Fruit fly (Drosophila melanogaster) whole organism, embryonic: ENCODE results near the gene CG12057.

ENCODE experiments used
- Adf1 ChIP-seq: fragments of 200-800 bp; sonication (Bioruptor generic); IDR thresholded peaks from 2 replicates; pipeline ENCODE4 v1.3.6; 2022; ENCODE audit warnings: missing biosample characterization, missing genetic modification characterization
- Awh ChIP-seq: fragments of 200-800 bp; sonication (Bioruptor generic); IDR thresholded peaks from 2 replicates; pipeline ENCODE4, ENCODE4 v1.3.6; 2022; ENCODE audit warnings: missing biosample characterization, missing genetic modification characterization
- Bgb ChIP-seq: fragments of 200-800 bp; sonication (Bioruptor generic); IDR thresholded peaks from 2 replicates; pipeline ENCODE4 v1.3.6; 2022; ENCODE audit warnings: missing biosample characterization, missing genetic modification characterization; ENCODE audit not compliant: partially characterized antibody
- CG10654 ChIP-seq: fragments of 200-800 bp; sonication (Bioruptor generic); optimal IDR thresholded peaks from 2 replicates; lab custom pipeline; 2016; ENCODE audit warnings: missing biosample characterization, missing genetic modification characterization
- CG11093 ChIP-seq: fragments of 200-800 bp; sonication (Bioruptor generic); IDR thresholded peaks from 3 replicates; pipeline ENCODE4 v1.3.6; 2022; ENCODE audit warnings: missing biosample characterization, missing genetic modification characterization
- CG12104 ChIP-seq: fragments of 200-800 bp; sonication (Bioruptor generic); optimal IDR thresholded peaks from 3 replicates; lab custom pipeline; 2016; ENCODE audit warnings: missing biosample characterization, missing genetic modification characterization
- CG1233 ChIP-seq: fragments of 200-800 bp; sonication (Bioruptor generic); optimal IDR thresholded peaks from 4 replicates; lab custom pipeline; 2018; ENCODE audit warnings: missing biosample characterization, mild to moderate bottlenecking, missing genetic modification characterization
- CG13287 ChIP-seq: fragments of 200-800 bp; sonication (Bioruptor generic); IDR thresholded peaks from 2 replicates; pipeline ENCODE4 v1.3.6; 2022; ENCODE audit warnings: missing biosample characterization, missing genetic modification characterization; ENCODE audit not compliant: partially characterized antibody
- CG13775 ChIP-seq: fragments of 200-800 bp; sonication (Bioruptor generic); optimal IDR thresholded peaks from 3 replicates; lab custom pipeline; 2017; ENCODE audit warnings: missing biosample characterization, mild to moderate bottlenecking, missing genetic modification characterization
- CG15696 ChIP-seq: fragments of 200-800 bp; sonication (Bioruptor generic); optimal IDR thresholded peaks from 2 replicates; lab custom pipeline; 2019; ENCODE audit warnings: missing biosample characterization, mild to moderate bottlenecking, missing genetic modification characterization, moderate library complexity
- CG1647 ChIP-seq: fragments of 200-800 bp; sonication (Bioruptor generic); optimal IDR thresholded peaks from 3 replicates; lab custom pipeline; 2016; ENCODE audit warnings: missing biosample characterization, missing genetic modification characterization
- CG18476 ChIP-seq: fragments of 200-800 bp; sonication (Bioruptor generic); optimal IDR thresholded peaks from 2 replicates; lab custom pipeline; 2016; ENCODE audit warnings: missing biosample characterization, mild to moderate bottlenecking, missing genetic modification characterization
- CG18764 ChIP-seq: fragments of 200-800 bp; sonication (Bioruptor generic); optimal IDR thresholded peaks from 3 replicates; lab custom pipeline; 2016; ENCODE audit warnings: missing biosample characterization, missing genetic modification characterization
- CG2116 ChIP-seq: fragments of 200-800 bp; sonication (Bioruptor generic); optimal IDR thresholded peaks from 3 replicates; lab custom pipeline; 2018; ENCODE audit warnings: missing biosample characterization, mild to moderate bottlenecking, missing genetic modification characterization
- CG4854 ChIP-seq: fragments of 200-800 bp; sonication (Bioruptor generic); optimal IDR thresholded peaks from 2 replicates; lab custom pipeline; 2016; ENCODE audit warnings: missing biosample characterization, missing genetic modification characterization, inconsistent platforms
- CG6854 ChIP-seq: fragments of 200-800 bp; sonication (Bioruptor generic); optimal IDR thresholded peaks from 3 replicates; lab custom pipeline; 2017; ENCODE audit warnings: missing biosample characterization, mild to moderate bottlenecking, missing genetic modification characterization
- CG7745 ChIP-seq: fragments of 200-800 bp; sonication (Bioruptor generic); optimal IDR thresholded peaks from 2 replicates; lab custom pipeline; 2018; ENCODE audit warnings: missing biosample characterization, mild to moderate bottlenecking, missing genetic modification characterization, moderate library complexity
- CoRest ChIP-seq: fragments of 200-800 bp; sonication (Bioruptor generic); optimal IDR thresholded peaks from 3 replicates; lab custom pipeline; 2018; ENCODE audit warnings: missing biosample characterization, mild to moderate bottlenecking, missing genetic modification characterization, moderate library complexity
- Dip2 ChIP-seq: fragments of 200-800 bp; sonication (Bioruptor generic); IDR thresholded peaks from 2 replicates; pipeline ENCODE4 v1.3.6; 2022; ENCODE audit warnings: missing biosample characterization, missing genetic modification characterization
- Doc2 ChIP-seq: fragments of 200-800 bp; sonication (Bioruptor generic); IDR thresholded peaks from 2 replicates; pipeline ENCODE4 v1.3.6; 2022; ENCODE audit warnings: missing biosample characterization, missing genetic modification characterization
- Fer2 ChIP-seq: fragments of 200-800 bp; sonication (Bioruptor generic); optimal IDR thresholded peaks from 2 replicates; lab custom pipeline; 2018; ENCODE audit warnings: missing biosample characterization, mild to moderate bottlenecking, missing genetic modification characterization, moderate library complexity
- Gug ChIP-seq: fragments of 200-800 bp; sonication (Bioruptor generic); IDR thresholded peaks from 4 replicates; pipeline ENCODE4 v1.3.6; 2022; ENCODE audit warnings: missing biosample characterization, missing genetic modification characterization
- H15 ChIP-seq: fragments of 200-800 bp; sonication (Bioruptor generic); IDR thresholded peaks from 3 replicates; pipeline ENCODE4 v1.3.6; 2022; ENCODE audit warnings: missing biosample characterization, missing genetic modification characterization
- HmgZ ChIP-seq: fragments of 200-800 bp; sonication (Bioruptor generic); optimal IDR thresholded peaks from 2 replicates; lab custom pipeline; 2018; ENCODE audit warnings: missing biosample characterization, mild to moderate bottlenecking, missing genetic modification characterization
- Poxn ChIP-seq: fragments of 200-800 bp; sonication (Bioruptor generic); IDR thresholded peaks from 2 replicates; pipeline ENCODE4 v1.3.6; 2022; ENCODE audit warnings: missing biosample characterization, missing genetic modification characterization
- Side ChIP-seq: fragments of 200-800 bp; sonication (Bioruptor generic); optimal IDR thresholded peaks from 2 replicates; lab custom pipeline; 2016; ENCODE audit warnings: missing biosample characterization, missing genetic modification characterization
- Sox100B ChIP-seq: fragments of 200-800 bp; sonication (Bioruptor generic); optimal IDR thresholded peaks from 3 replicates; lab custom pipeline; 2018; ENCODE audit warnings: missing biosample characterization, mild to moderate bottlenecking, missing genetic modification characterization
- amos ChIP-seq: fragments of 200-800 bp; sonication (Bioruptor generic); IDR thresholded peaks from 2 replicates; pipeline ENCODE4 v1.3.6; 2022; ENCODE audit warnings: missing biosample characterization, missing genetic modification characterization; ENCODE audit not compliant: partially characterized antibody
- br ChIP-seq: fragments of >200 bp; optimal IDR thresholded peaks from 2 replicates; lab custom pipeline; 2017
- dan ChIP-seq: fragments of 200-800 bp; sonication (Bioruptor generic); IDR thresholded peaks from 2 replicates; pipeline ENCODE4 v1.3.6; 2022; ENCODE audit warnings: missing biosample characterization, missing genetic modification characterization
- esg ChIP-seq: fragments of 200-800 bp; sonication (Bioruptor generic); conservative IDR thresholded peaks from 2 replicates; pipeline ENCODE4 v1.3.6; 2022; ENCODE audit warnings: missing biosample characterization, missing genetic modification characterization
- exex ChIP-seq: fragments of 200-800 bp; sonication (Bioruptor generic); optimal IDR thresholded peaks from 4 replicates; lab custom pipeline; 2018; ENCODE audit warnings: missing biosample characterization, mild to moderate bottlenecking, missing genetic modification characterization, moderate library complexity
- gcm ChIP-seq: fragments of 200-800 bp; sonication (Bioruptor generic); optimal IDR thresholded peaks from 2 replicates; lab custom pipeline; 2019; ENCODE audit warnings: missing biosample characterization, mild to moderate bottlenecking, missing genetic modification characterization, moderate library complexity
- gcm2 ChIP-seq: fragments of 200-800 bp; sonication (Bioruptor generic); optimal IDR thresholded peaks from 2 replicates; lab custom pipeline; 2016; ENCODE audit warnings: missing biosample characterization, missing genetic modification characterization
- gro ChIP-seq: fragments of 200-800 bp; sonication (Bioruptor generic); optimal IDR thresholded peaks from 2 replicates; lab custom pipeline; 2016; ENCODE audit warnings: missing biosample characterization, missing genetic modification characterization
- h ChIP-seq: fragments of >200 bp; optimal IDR thresholded peaks from 2 replicates; lab custom pipeline; 2017
- hb ChIP-seq: fragments of 200-800 bp; sonication (Bioruptor generic); IDR thresholded peaks from 3 replicates; pipeline ENCODE4 v1.3.6; 2022; ENCODE audit warnings: missing biosample characterization, missing genetic modification characterization; ENCODE audit not compliant: partially characterized antibody
- nau ChIP-seq: fragments of 200-800 bp; sonication (Bioruptor generic); optimal IDR thresholded peaks from 3 replicates; lab custom pipeline; 2017; ENCODE audit warnings: missing biosample characterization, mild to moderate bottlenecking, missing genetic modification characterization, missing genetic modification reagents
- odd ChIP-seq: fragments of 200-800 bp; sonication (Bioruptor generic); optimal IDR thresholded peaks from 2 replicates; lab custom pipeline; 2017; ENCODE audit warnings: missing biosample characterization, mild to moderate bottlenecking, missing genetic modification characterization
- pb ChIP-seq: fragments of 200-800 bp; sonication (Bioruptor generic); optimal IDR thresholded peaks from 3 replicates; lab custom pipeline; 2016; ENCODE audit warnings: missing biosample characterization, missing genetic modification characterization
- peb ChIP-seq: fragments of 200-800 bp; sonication (Bioruptor generic); IDR thresholded peaks from 2 replicates; pipeline ENCODE4 v1.3.6; 2022; ENCODE audit warnings: missing biosample characterization, missing genetic modification characterization
- pita ChIP-seq: fragments of 200-800 bp; sonication (Bioruptor generic); optimal IDR thresholded peaks from 2 replicates; lab custom pipeline; 2017; ENCODE audit warnings: missing biosample characterization, mild to moderate bottlenecking, missing genetic modification characterization
- pnt ChIP-seq: fragments of 200-800 bp; sonication (Bioruptor generic); optimal IDR thresholded peaks from 3 replicates; lab custom pipeline; 2016; ENCODE audit warnings: missing biosample characterization, missing genetic modification characterization
- ranshi ChIP-seq: fragments of 200-800 bp; sonication (Bioruptor generic); IDR thresholded peaks from 2 replicates; pipeline ENCODE4 v1.3.6; 2022; ENCODE audit warnings: missing biosample characterization, missing genetic modification characterization
- schlank ChIP-seq: fragments of 200-800 bp; sonication (Bioruptor generic); optimal IDR thresholded peaks from 2 replicates; lab custom pipeline; 2018; ENCODE audit warnings: missing biosample characterization, mild to moderate bottlenecking, missing genetic modification characterization
- slou ChIP-seq: fragments of 200-800 bp; sonication (Bioruptor generic); optimal IDR thresholded peaks from 3 replicates; lab custom pipeline; 2016; ENCODE audit warnings: missing biosample characterization, missing genetic modification characterization
- slp2 ChIP-seq: fragments of 200-800 bp; sonication (Bioruptor generic); optimal IDR thresholded peaks from 2 replicates; lab custom pipeline; 2016; ENCODE audit warnings: missing biosample characterization, missing genetic modification characterization
- tap ChIP-seq: fragments of 200-800 bp; optimal IDR thresholded peaks from 3 replicates; lab custom pipeline; 2019; ENCODE audit warnings: missing biosample characterization, mild to moderate bottlenecking, missing genetic modification characterization, moderate library complexity
- tin ChIP-seq: fragments of 200-800 bp; sonication (Bioruptor generic); optimal IDR thresholded peaks from 3 replicates; lab custom pipeline; 2016; ENCODE audit warnings: missing biosample characterization, missing genetic modification characterization
- usp ChIP-seq: fragments of >200 bp; optimal IDR thresholded peaks from 2 replicates; lab custom pipeline; 2017; ENCODE audit warnings: missing biosample characterization, missing genetic modification characterization
- wdn ChIP-seq: fragments of 200-800 bp; sonication (Bioruptor generic); IDR thresholded peaks from 2 replicates; pipeline ENCODE4 v1.3.6; 2022; ENCODE audit warnings: missing biosample characterization, missing genetic modification characterization
- zfh1 ChIP-seq: fragments of 200-800 bp; sonication (Bioruptor generic); IDR thresholded peaks from 3 replicates; pipeline ENCODE4 v1.3.6; 2022; ENCODE audit warnings: missing biosample characterization, missing genetic modification characterization

The CG12057 gene

dm6 chrX:9196362-9196761 is 4.9 kb downstream of the CG12057 start, which contains the start of gene CG12118 (continued):
- TF ChIP-seq CG10654 (peak; percentile 82), pnt (GFP tag; lab: Kevin White, UChicago) (no peak), CG1647 (GFP tag; lab: Kevin White, UChicago) (no peak), slou (GFP tag; lab: Kevin White, UChicago) (peak; percentile 70), Sox100B (GFP tag; lab: Kevin White, UChicago) (peak; percentile 67), CG4854 (GFP tag; lab: Kevin White, UChicago) (peak; percentile 55), CG11093 (peak; percentile 74), gcm2 (GFP tag; lab: Kevin White, UChicago) (peak; percentile 13), wdn (GFP tag; lab: Robert Waterston, UW) (peak; percentile 88), CG15696 (tag; lab: Kevin White, UChicago) (peak; percentile 62), CG18476 (GFP tag; lab: Kevin White, UChicago) (peak; percentile 73), gro (GFP tag; lab: Kevin White, UChicago) (peak; percentile 15), amos (GFP tag; lab: Robert Waterston, UW) (peak; percentile 90), br (lab: Kevin White, UChicago) (no peak), hb (GFP tag; lab: Robert Waterston, UW) (peak; percentile 84), pb (GFP tag; lab: Kevin White, UChicago) (no peak), nau (no peak), Fer2 (tag; lab: Kevin White, UChicago) (peak; percentile 55), slp2 (no peak), CG12104 (GFP tag; lab: Kevin White, UChicago) (peak; percentile 64), HmgZ (peak; percentile 42), ranshi (peak; percentile 75), esg (GFP tag; lab: Robert Waterston, UW) (peak; percentile 70), CG1233 (peak; percentile 59), tap (tag; lab: Kevin White, UChicago) (peak; percentile 38), Side (GFP tag; lab: Kevin White, UChicago) (peak; percentile 3), Doc2 (GFP tag; lab: Robert Waterston, UW) (no peak), dan (GFP tag; lab: Robert Waterston, UW) (no peak), Dip2 (GFP tag; lab: Robert Waterston, UW) (no peak), CG6854 (GFP tag; lab: Kevin White, UChicago) (no peak), CG13287 (peak; percentile 96), exex (tag; lab: Kevin White, UChicago) (peak; percentile 50), H15 (GFP tag; lab: Robert Waterston, UW) (peak; percentile 71), Gug (GFP tag; lab: Robert Waterston, UW) (peak; percentile 58; the same call in 3 of the 4 replicates), Bgb (peak; percentile 91), schlank (no peak), zfh1 (peak; percentile 89), h (lab: Kevin White, UChicago) (no peak), CG2116 (GFP tag; lab: Kevin White, UChicago) (peak; percentile 88), CoRest (peak; percentile 84), Adf1 (GFP tag; lab: Robert Waterston, UW) (peak; percentile 62), gcm (GFP tag; lab: Kevin White, UChicago) (peak; percentile 64), usp (GFP tag; lab: Kevin White, UChicago) (no peak), CG13775 (GFP tag; lab: Kevin White, UChicago) (peak; percentile 80), odd (GFP tag; lab: Kevin White, UChicago) (peak; percentile 43), pita (GFP tag; lab: Kevin White, UChicago) (no peak), CG18764 (GFP tag; lab: Kevin White, UChicago) (peak; percentile 74), tin (GFP tag; lab: Kevin White, UChicago) (peak; percentile 79), CG7745 (tag; lab: Kevin White, UChicago) (no peak), Poxn (GFP tag; lab: Robert Waterston, UW) (peak; percentile 32; the same call in 1 of the 2 replicates), Awh (GFP tag; lab: Robert Waterston, UW) (peak; percentile 79; the same call in 1 of the 2 replicates), peb (peak; percentile 38; the same call in 1 of the 2 replicates)
